Worm (Caenorhabditis elegans): ENCODE measurements around the gene T28C12.2.

- TF ChIP-seq mep-1 (tag; optimal IDR thresholded peaks at IDR 0.05): no peak
- TF ChIP-seq nhr-28 (tag; optimal IDR thresholded peaks at IDR 0.05): no peak
- TF ChIP-seq nhr-12 (tag; optimal IDR thresholded peaks at IDR 0.05): no peak
- TF ChIP-seq lsy-2 (tag; optimal IDR thresholded peaks at IDR 0.05): no peak
These were observed 7.2 kb upstream of the T28C12.2 start, which contains the start of gene T28C12.15 for ce11 chrV:6321733-6322198.
